Fruit fly (Drosophila melanogaster) whole organism, pupa: ENCODE data around the gene CG5535.

Experiments used
- CG10348 ChIP-seq: fragments of 200-800 bp; sonication (Bioruptor generic); IDR thresholded peaks from 2 replicates; pipeline ENCODE4 v1.3.6; 2022; ENCODE audit warnings: missing biosample characterization, missing genetic modification characterization
- CG12605 ChIP-seq: fragments of 200-800 bp; sonication (Bioruptor generic); IDR thresholded peaks from 2 replicates; pipeline ENCODE4 v1.3.6; 2022; ENCODE audit warnings: missing biosample characterization, missing genetic modification characterization
- CG13204 ChIP-seq: fragments of 200-800 bp; sonication (Bioruptor generic); optimal IDR thresholded peaks from 2 replicates; lab custom pipeline; 2018; ENCODE audit warnings: missing biosample characterization, mild to moderate bottlenecking, missing genetic modification characterization, moderate library complexity
- CG14655 ChIP-seq: fragments of 200-800 bp; sonication (Bioruptor generic); optimal IDR thresholded peaks from 3 replicates; lab custom pipeline; 2017; ENCODE audit warnings: mild to moderate bottlenecking, missing biosample characterization, missing genetic modification reagents, missing genetic modification characterization
- CG15710 ChIP-seq: fragments of 200-800 bp; sonication (Bioruptor generic); optimal IDR thresholded peaks from 2 replicates; lab custom pipeline; 2018; ENCODE audit warnings: missing biosample characterization, mild to moderate bottlenecking, missing genetic modification characterization, moderate library complexity
- CG17806 ChIP-seq: fragments of 200-800 bp; sonication (Bioruptor generic); optimal IDR thresholded peaks from 2 replicates; lab custom pipeline; 2018; ENCODE audit warnings: missing biosample characterization, mild to moderate bottlenecking, missing genetic modification characterization, moderate library complexity
- CG32121 ChIP-seq: fragments of 200-800 bp; sonication (Bioruptor generic); IDR thresholded peaks from 2 replicates; pipeline ENCODE4 v1.3.6; 2022; ENCODE audit warnings: missing biosample characterization, missing genetic modification characterization
- CG34367 ChIP-seq: fragments of 200-800 bp; sonication (Bioruptor generic); optimal IDR thresholded peaks from 2 replicates; lab custom pipeline; 2018; ENCODE audit warnings: missing biosample characterization, mild to moderate bottlenecking, missing genetic modification characterization
- CG4496 ChIP-seq: fragments of 200-800 bp; sonication (Bioruptor generic); IDR thresholded peaks from 3 replicates; pipeline ENCODE4 v1.3.6; 2022; ENCODE audit warnings: missing biosample characterization, missing genetic modification characterization
- CG8159 ChIP-seq: fragments of 200-800 bp; sonication (Bioruptor generic); optimal IDR thresholded peaks from 3 replicates; lab custom pipeline; 2018; ENCODE audit warnings: missing biosample characterization, mild to moderate bottlenecking, missing genetic modification characterization, moderate library complexity
- CG8301 ChIP-seq: fragments of 200-800 bp; sonication (Bioruptor generic); optimal IDR thresholded peaks from 2 replicates; lab custom pipeline; 2018; ENCODE audit warnings: missing biosample characterization, mild to moderate bottlenecking, missing genetic modification characterization
- CG9948 ChIP-seq: fragments of 200-800 bp; sonication (Bioruptor generic); optimal IDR thresholded peaks from 2 replicates; lab custom pipeline; 2018; ENCODE audit warnings: missing biosample characterization, mild to moderate bottlenecking, missing genetic modification characterization, moderate library complexity
- D1 ChIP-seq: fragments of 200-800 bp; sonication (Bioruptor generic); optimal IDR thresholded peaks from 2 replicates; lab custom pipeline; 2018; ENCODE audit warnings: missing biosample characterization, mild to moderate bottlenecking, missing genetic modification characterization, moderate library complexity
- EcR ChIP-seq: fragments of 200-800 bp; sonication (Bioruptor generic); optimal IDR thresholded peaks from 3 replicates; lab custom pipeline; 2019; ENCODE audit warnings: missing biosample characterization, missing genetic modification characterization, mild to moderate bottlenecking, moderate library complexity, missing genetic modification reagents
- Ets98B ChIP-seq: fragments of 200-800 bp; sonication (Bioruptor generic); IDR thresholded peaks from 2 replicates; pipeline ENCODE4 v1.3.6; 2022; ENCODE audit warnings: missing biosample characterization, missing genetic modification characterization
- Pif1A ChIP-seq: fragments of 200-800 bp; sonication (Bioruptor generic); optimal IDR thresholded peaks from 3 replicates; lab custom pipeline; 2016; ENCODE audit warnings: missing biosample characterization, missing genetic modification characterization
- Pif1B ChIP-seq: fragments of 200-800 bp; sonication (Bioruptor generic); optimal IDR thresholded peaks from 3 replicates; lab custom pipeline; 2016; ENCODE audit warnings: missing biosample characterization, missing genetic modification characterization
- Snoo ChIP-seq: fragments of 200-800 bp; sonication (Bioruptor generic); optimal IDR thresholded peaks from 3 replicates; lab custom pipeline; 2017; ENCODE audit warnings: missing biosample characterization, mild to moderate bottlenecking, missing genetic modification characterization, inconsistent platforms
- fd96Ca ChIP-seq: fragments of 200-800 bp; sonication (Bioruptor generic); IDR thresholded peaks from 3 replicates; pipeline ENCODE4 v1.3.6; 2022; ENCODE audit warnings: missing biosample characterization, missing genetic modification characterization
- gl ChIP-seq: fragments of 200-800 bp; sonication (Bioruptor generic); optimal IDR thresholded peaks from 2 replicates; lab custom pipeline; 2018; ENCODE audit warnings: missing biosample characterization, mild to moderate bottlenecking, missing genetic modification characterization
- rn ChIP-seq: fragments of 200-800 bp; sonication (Bioruptor generic); IDR thresholded peaks from 2 replicates; pipeline ENCODE4 v1.3.6; 2022; ENCODE audit warnings: missing biosample characterization, missing genetic modification characterization

Gene CG5535

dm6 chr3L:17902621-17903020, 46.0 kb upstream of the CG5535 start:
- TF ChIP-seq CG15710 (tag; lab: Kevin White, UChicago) = no peak
- no peak for TF ChIP-seq Pif1B (GFP tag; lab: Kevin White, UChicago)
- no peak for TF ChIP-seq Pif1A (GFP tag; lab: Kevin White, UChicago)
- no peak for TF ChIP-seq EcR (GFP tag; lab: Kevin White, UChicago)
- TF ChIP-seq CG8159 (tag; lab: Kevin White, UChicago) = no peak
- TF ChIP-seq CG17806 (tag; lab: Kevin White, UChicago) = no peak
- TF ChIP-seq CG4496 (GFP tag; lab: Robert Waterston, UW) = no peak
- no peak for TF ChIP-seq CG14655 (GFP tag; lab: Kevin White, UChicago)
- no peak for TF ChIP-seq CG8301
- no peak for TF ChIP-seq D1 (tag; lab: Kevin White, UChicago)
- no peak for TF ChIP-seq fd96Ca (GFP tag; lab: Robert Waterston, UW)
- no peak for TF ChIP-seq Snoo (tag; lab: Kevin White, UChicago)
- no peak for TF ChIP-seq rn (GFP tag; lab: Robert Waterston, UW)
- TF ChIP-seq gl (tag; lab: Kevin White, UChicago) = no peak
- no peak for TF ChIP-seq CG13204 (GFP tag; lab: Kevin White, UChicago)
- TF ChIP-seq CG9948 (tag; lab: Kevin White, UChicago) = no peak
- TF ChIP-seq Ets98B (GFP tag; lab: Robert Waterston, UW) = no peak
- TF ChIP-seq CG34367 = no peak
- TF ChIP-seq CG10348 (GFP tag; lab: Robert Waterston, UW) = no peak

dm6 chr3L:17902186-17902585, 45.6 kb upstream of the CG5535 start:
- TF ChIP-seq CG17806 (tag; lab: Kevin White, UChicago) (no peak), CG32121 (GFP tag; lab: Robert Waterston, UW) (no peak), Ets98B (GFP tag; lab: Robert Waterston, UW) (no peak), CG4496 (GFP tag; lab: Robert Waterston, UW) (no peak), CG13204 (GFP tag; lab: Kevin White, UChicago) (no peak), fd96Ca (GFP tag; lab: Robert Waterston, UW) (no peak), CG14655 (GFP tag; lab: Kevin White, UChicago) (no peak), Pif1A (GFP tag; lab: Kevin White, UChicago) (no peak), Snoo (tag; lab: Kevin White, UChicago) (no peak), CG9948 (tag; lab: Kevin White, UChicago) (no peak), CG34367 (no peak), gl (tag; lab: Kevin White, UChicago) (no peak), CG8159 (tag; lab: Kevin White, UChicago) (no peak), CG12605 (GFP tag; lab: Robert Waterston, UW) (no peak), EcR (GFP tag; lab: Kevin White, UChicago) (no peak), Pif1B (GFP tag; lab: Kevin White, UChicago) (no peak)

- no peak for TF ChIP-seq CG17806 (tag; lab: Kevin White, UChicago)
- TF ChIP-seq Pif1A (GFP tag; lab: Kevin White, UChicago) = no peak
- no peak for TF ChIP-seq CG34367
- TF ChIP-seq CG4496 (GFP tag; lab: Robert Waterston, UW) = 0 out of 3 replicates have a peak, but pooled peaks have one; percentile 30
- TF ChIP-seq Pif1B (GFP tag; lab: Kevin White, UChicago) = no peak
- no peak for TF ChIP-seq CG32121 (GFP tag; lab: Robert Waterston, UW)
- no peak for TF ChIP-seq CG13204 (GFP tag; lab: Kevin White, UChicago)
- TF ChIP-seq CG10348 (GFP tag; lab: Robert Waterston, UW) = no peak
- no peak for TF ChIP-seq gl (tag; lab: Kevin White, UChicago)
- TF ChIP-seq D1 (tag; lab: Kevin White, UChicago) = peak; percentile 4
- no peak for TF ChIP-seq CG8159 (tag; lab: Kevin White, UChicago)
Measured at dm6 chr3L:17898606-17899005, 42.0 kb upstream of the CG5535 start.

dm6 chr3L:17895815-17896275, 39.3 kb upstream of the CG5535 start, which contains the start of gene Tsp74F:
Gene Tsp74F (minus strand): TSS chr3L:17895862.
- TF ChIP-seq CG13204 (GFP tag; lab: Kevin White, UChicago) (no peak), EcR (GFP tag; lab: Kevin White, UChicago) (peak; percentile 15), CG4496 (GFP tag; lab: Robert Waterston, UW) (0 out of 3 replicates have a peak, but pooled peaks have one; percentile 35), fd96Ca (GFP tag; lab: Robert Waterston, UW) (no peak; the same call in 2 of the 3 replicates)

dm6 chr3L:17893660-17894059, 37.1 kb upstream of the CG5535 start:
- no peak for TF ChIP-seq CG12605 (GFP tag; lab: Robert Waterston, UW)
- TF ChIP-seq CG8301 = no peak
- no peak for TF ChIP-seq rn (GFP tag; lab: Robert Waterston, UW)
- TF ChIP-seq D1 (tag; lab: Kevin White, UChicago) = no peak
- no peak for TF ChIP-seq CG9948 (tag; lab: Kevin White, UChicago)
- no peak for TF ChIP-seq fd96Ca (GFP tag; lab: Robert Waterston, UW)
- no peak for TF ChIP-seq CG8159 (tag; lab: Kevin White, UChicago)
- no peak for TF ChIP-seq CG15710 (tag; lab: Kevin White, UChicago)
- no peak for TF ChIP-seq gl (tag; lab: Kevin White, UChicago)
- TF ChIP-seq Pif1A (GFP tag; lab: Kevin White, UChicago) = no peak
- TF ChIP-seq Ets98B (GFP tag; lab: Robert Waterston, UW) = no peak
- TF ChIP-seq CG17806 (tag; lab: Kevin White, UChicago) = no peak
- TF ChIP-seq CG4496 (GFP tag; lab: Robert Waterston, UW) = no peak
- TF ChIP-seq CG34367 = no peak
- TF ChIP-seq Snoo (tag; lab: Kevin White, UChicago) = no peak
- TF ChIP-seq Pif1B (GFP tag; lab: Kevin White, UChicago) = no peak
